Worm (Caenorhabditis elegans): ENCODE measurements around the gene gstk-1.

The gstk-1 gene

ce11 chrII:9656210-9656755 lies at the start of gene gstk-1:
gstk-1 (plus strand) TSS chrII:9656705.
- no peak for TF ChIP-seq unc-62 (GFP tag; optimal IDR thresholded peaks at IDR 0.05)

DNA sequence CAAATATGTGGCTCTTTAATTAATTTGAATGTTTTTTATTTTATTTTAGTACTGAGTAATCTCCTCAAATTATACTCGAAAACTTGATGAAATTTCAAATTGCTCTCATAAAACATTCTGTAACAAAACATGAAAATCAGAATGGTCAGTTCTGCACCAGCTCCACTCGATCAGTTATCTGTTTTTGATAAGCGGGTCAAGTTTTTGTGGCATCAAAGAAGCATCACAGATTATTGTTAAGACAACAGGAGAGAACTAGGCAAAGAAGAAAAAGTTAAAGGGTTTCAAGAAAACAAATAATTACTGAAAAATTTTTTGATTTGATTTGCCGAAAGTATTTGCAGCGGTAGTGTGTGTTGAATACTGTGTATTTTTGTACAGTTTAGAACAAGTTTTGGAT lies 49.4 kb upstream of the gstk-1 start:
- no peak for TF ChIP-seq unc-62 (GFP tag; optimal IDR thresholded peaks at IDR 0.05)

DNA sequence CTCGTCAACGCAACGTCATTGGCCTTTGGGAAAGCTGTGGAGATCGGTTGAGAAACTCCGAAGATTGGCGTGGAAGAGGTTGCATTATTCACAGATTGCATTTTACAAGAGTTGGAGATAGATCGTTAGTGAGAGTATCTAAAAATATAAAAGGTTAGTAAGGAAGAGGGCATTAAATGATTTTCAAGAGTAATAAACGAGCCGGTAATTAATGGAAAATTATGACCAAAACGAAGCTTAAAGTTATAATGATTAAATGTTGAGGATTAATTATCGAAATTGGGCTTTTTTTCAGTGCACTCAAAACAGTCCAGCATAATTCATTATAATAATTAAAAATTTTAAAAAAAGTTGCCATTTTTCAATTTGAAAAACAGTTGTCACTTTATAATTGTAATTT lies 47.2 kb upstream of the gstk-1 start, which contains the start of gene pap-2:
TSS of gene pap-2 (minus strand) at position 101 of the 400 bp plus-strand sequence.
- TF ChIP-seq unc-62 (GFP tag; optimal IDR thresholded peaks at IDR 0.05): no peak

- no peak for TF ChIP-seq unc-62 (GFP tag; optimal IDR thresholded peaks at IDR 0.05)
These were observed 45.1 kb upstream of the gstk-1 start, which contains the start of the genes T15H9.5 and T15H9.4 for ce11 chrII:9611347-9611923. T15H9.5 (minus strand) TSS chrII:9611447. T15H9.4 (plus strand) TSS chrII:9611873.

DNA sequence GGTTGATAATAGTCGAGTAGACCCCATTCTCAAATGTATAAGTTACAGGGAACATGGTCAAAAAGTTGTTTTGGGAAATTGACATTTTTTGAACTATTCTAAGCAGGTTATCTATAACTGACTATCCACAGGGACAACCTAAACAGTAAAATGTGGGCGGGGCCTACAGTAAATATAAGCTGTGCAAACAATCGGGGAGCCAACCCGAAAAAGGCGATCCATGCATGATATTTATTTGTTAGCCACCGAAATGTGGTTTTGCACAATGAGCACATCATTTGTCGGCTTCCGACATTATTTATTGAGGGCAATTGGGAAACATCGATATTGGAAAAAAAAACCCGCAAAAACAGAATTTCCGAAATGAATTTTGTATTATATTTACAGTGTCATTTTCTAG lies 41.8 kb upstream of the gstk-1 start, which contains the start of gene hlh-6:
TSS of gene hlh-6 (minus strand) at position 101 of the 400 bp plus-strand sequence.
- no peak for TF ChIP-seq unc-62 (GFP tag; optimal IDR thresholded peaks at IDR 0.05)

- no peak for TF ChIP-seq unc-62 (GFP tag; optimal IDR thresholded peaks at IDR 0.05)
These were observed 39.2 kb upstream of the gstk-1 start, which contains the start of gene hal-3 for ce11 chrII:9617039-9617901. hal-3 (minus strand) TSS chrII:9617125.

DNA sequence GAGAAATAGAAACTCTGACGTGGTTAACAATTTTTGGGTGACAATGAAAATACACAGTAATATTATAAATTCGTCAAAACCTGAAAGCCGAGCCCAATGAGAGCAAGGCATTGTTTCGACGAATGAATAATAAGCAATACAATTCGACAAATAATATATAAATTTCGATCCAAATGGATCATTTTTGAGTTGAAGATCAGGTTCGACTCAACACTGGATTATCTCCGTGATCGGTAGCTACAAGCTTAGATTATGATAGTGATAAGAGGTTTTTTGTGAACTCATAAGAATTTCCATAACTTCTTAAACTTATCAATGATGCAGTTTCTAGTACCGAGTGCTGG lies 38.6 kb upstream of the gstk-1 start:
- TF ChIP-seq unc-62 (GFP tag; optimal IDR thresholded peaks at IDR 0.05): no peak

- TF ChIP-seq unc-62 (GFP tag; optimal IDR thresholded peaks at IDR 0.05): no peak
These were observed 37.7 kb upstream of the gstk-1 start for ce11 chrII:9618759-9619158.

DNA sequence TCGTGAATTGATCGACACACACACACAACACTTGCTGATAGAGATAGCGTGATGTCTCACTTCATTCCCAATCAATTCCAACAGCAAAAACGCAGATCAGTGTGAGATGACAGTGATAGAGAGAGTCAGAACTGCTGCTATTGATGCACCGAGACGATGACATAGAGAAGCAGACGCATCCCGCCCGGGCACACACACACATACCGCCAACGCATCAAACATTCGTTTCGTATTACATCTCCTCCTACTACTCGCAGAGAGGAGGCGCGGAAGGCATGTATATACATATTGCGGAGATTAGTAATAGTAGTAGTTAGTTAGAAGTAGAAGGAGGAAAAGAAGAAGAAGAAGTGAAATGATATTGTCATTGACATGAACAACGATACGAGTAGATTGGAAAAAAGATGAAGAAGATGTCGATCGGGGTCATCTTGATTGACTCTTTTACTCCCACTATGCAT lies 37.1 kb upstream of the gstk-1 start:
- TF ChIP-seq unc-62 (GFP tag; optimal IDR thresholded peaks at IDR 0.05): no peak

DNA sequence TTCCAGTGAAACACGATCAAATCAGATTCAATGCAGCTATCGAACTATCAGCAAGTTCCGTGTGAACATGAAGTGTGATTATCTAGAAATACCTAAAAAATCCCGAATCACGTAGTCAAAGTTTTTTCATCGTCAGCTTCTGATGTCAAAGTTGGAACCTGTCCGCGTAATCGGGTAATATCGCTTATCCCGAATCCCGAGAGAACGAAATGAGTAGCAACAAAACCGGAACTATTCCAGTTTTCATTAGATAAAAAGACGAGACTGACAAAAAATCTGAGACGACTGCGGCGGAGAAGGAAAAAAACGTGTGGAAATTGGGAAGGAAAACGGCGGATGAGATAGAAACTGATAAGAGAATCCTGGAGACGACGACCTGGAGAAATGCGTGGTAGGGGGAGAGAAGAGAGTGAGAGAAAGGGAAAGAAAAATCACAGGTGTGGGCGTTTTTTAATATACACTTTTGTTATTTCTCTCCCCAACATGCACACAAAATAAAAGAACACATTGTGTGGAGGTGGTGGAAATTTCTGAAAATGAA lies 36.4 kb upstream of the gstk-1 start:
- TF ChIP-seq unc-62 (GFP tag; optimal IDR thresholded peaks at IDR 0.05): no peak

ce11 chrII:9620616-9621015 lies 35.9 kb upstream of the gstk-1 start:
- TF ChIP-seq unc-62 (GFP tag; optimal IDR thresholded peaks at IDR 0.05): no peak

- no peak for TF ChIP-seq unc-62 (GFP tag; optimal IDR thresholded peaks at IDR 0.05)
These were observed 35.4 kb upstream of the gstk-1 start for ce11 chrII:9621121-9621520.

DNA sequence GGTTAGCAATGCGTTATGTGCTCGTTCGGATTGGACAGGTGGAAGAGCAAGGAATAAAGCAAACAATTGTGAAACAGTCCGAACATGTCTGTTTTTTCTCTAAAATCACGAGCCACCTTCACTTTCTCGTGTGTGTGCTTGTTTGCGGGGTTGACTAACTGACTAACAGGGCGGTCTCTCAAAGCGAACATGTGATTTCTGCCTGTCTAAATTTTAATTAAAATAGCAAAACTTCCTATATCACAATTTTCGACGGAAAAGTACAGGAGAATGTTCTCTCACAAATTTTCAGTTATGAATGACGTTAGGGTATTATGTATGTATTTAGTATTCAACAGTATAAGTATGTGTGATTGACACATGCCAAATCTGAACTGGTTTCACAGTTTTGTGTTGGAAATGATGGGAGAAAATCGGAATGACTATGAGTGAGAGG lies 34.6 kb upstream of the gstk-1 start:
- TF ChIP-seq unc-62 (GFP tag; optimal IDR thresholded peaks at IDR 0.05): no peak

ce11 chrII:9624110-9624695 lies 32.3 kb upstream of the gstk-1 start, which contains the start of the genes dnj-20 and ZK1307.8:
dnj-20 (minus strand) TSS chrII:9624176.
ZK1307.8 (plus strand) TSS chrII:9624613.
- TF ChIP-seq unc-62 (GFP tag; optimal IDR thresholded peaks at IDR 0.05): no peak

DNA sequence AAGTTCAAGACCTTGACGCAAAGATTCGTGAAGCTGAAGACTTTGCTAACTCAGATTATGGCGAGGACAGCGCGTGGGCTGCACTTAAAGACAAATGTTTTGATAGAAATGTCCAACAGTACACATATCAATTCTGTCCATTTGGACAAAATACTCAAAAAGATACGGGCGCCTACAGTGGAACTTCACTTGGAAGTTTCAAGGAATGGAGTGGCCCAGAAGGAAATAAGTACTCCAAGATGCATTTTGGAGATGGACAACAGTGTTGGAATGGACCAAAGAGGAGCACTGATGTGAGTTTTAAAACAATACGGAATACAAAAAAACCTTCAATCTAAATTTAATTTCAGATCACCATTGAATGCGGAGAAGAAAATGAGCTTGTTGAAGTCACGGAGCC lies 30.6 kb upstream of the gstk-1 start:
- TF ChIP-seq unc-62 (GFP tag; optimal IDR thresholded peaks at IDR 0.05): no peak

ce11 chrII:9636300-9636699 lies 20.2 kb upstream of the gstk-1 start, which contains the start of gene ZK1307.7:
ZK1307.7 (plus strand) TSS chrII:9636600.
- TF ChIP-seq unc-62 (GFP tag; optimal IDR thresholded peaks at IDR 0.05): no peak

Data from whole organism, dauer.